Worm (Caenorhabditis elegans) whole organism, midembryonic: ENCODE data around the gene T18D3.9.

Experiments used
- T22C8.4 ChIP-seq: fragments of 200-800 bp; sonication (Bioruptor generic); IDR thresholded peaks from 2 replicates; pipeline ENCODE4 v1.3.6; 2022; ENCODE audit warnings: missing genetic modification characterization, missing compliant biosample characterization
- cog-1 ChIP-seq: sonication (generic microtip); optimal IDR thresholded peaks from 2 replicates; lab custom pipeline; 2016; ENCODE audit warnings: missing genetic modification characterization, missing compliant biosample characterization
- flt-1 ChIP-seq: fragments of 200-800 bp; sonication (Bioruptor generic); IDR thresholded peaks from 2 replicates; pipeline ENCODE4 v1.3.6; 2022; ENCODE audit warnings: missing genetic modification characterization, missing compliant biosample characterization
- med-1 ChIP-seq: sonication (generic microtip); optimal IDR thresholded peaks from 2 replicates; lab custom pipeline; 2017; ENCODE audit warnings: missing genetic modification characterization, mild to moderate bottlenecking, missing compliant biosample characterization, antibody characterized with exemption, missing genetic modification reagents; ENCODE audit not compliant: insufficient read depth
- tab-1 ChIP-seq: fragments of 200-800 bp; sonication (Bioruptor generic); IDR thresholded peaks from 2 replicates; pipeline ENCODE4 v1.3.6; 2022; ENCODE audit warnings: missing genetic modification characterization, missing compliant biosample characterization
- ztf-23 ChIP-seq: fragments of 200-800 bp; sonication (Bioruptor generic); IDR thresholded peaks from 2 replicates; pipeline ENCODE4 v1.3.6; 2022; ENCODE audit warnings: missing genetic modification reagents, missing genetic modification characterization, missing compliant biosample characterization
- ztf-29 ChIP-seq: fragments of 200-800 bp; sonication (Bioruptor generic); IDR thresholded peaks from 2 replicates; pipeline ENCODE4 v1.3.6; 2022; ENCODE audit warnings: missing genetic modification reagents, missing genetic modification characterization, missing compliant biosample characterization

- TF ChIP-seq ztf-23 (GFP tag; lab: Robert Waterston, UW) (no peak), ztf-29 (no peak), flt-1 (no peak), tab-1 (GFP tag; lab: Robert Waterston, UW) (no peak), med-1 (GFP tag; lab: Kevin White, UChicago) (no peak), cog-1 (no peak), T22C8.4 (GFP tag; lab: Robert Waterston, UW) (no peak)
Measured at ce11 chrX:12484749-12485148, 30.5 kb upstream of the T18D3.9 start, which contains the start of gene tbc-13.
